Worm (Caenorhabditis elegans) whole organism, late embryonic: ENCODE data around the gene C25H3.11.

Source experiments
- C38D4.7 ChIP-seq: fragments of 200-800 bp; sonication (Bioruptor generic); optimal IDR thresholded peaks from 2 replicates; lab custom pipeline; 2018; ENCODE audit warnings: mild to moderate bottlenecking, missing genetic modification characterization, moderate library complexity, missing compliant biosample characterization
- K09A11.1 ChIP-seq: sonication (generic microtip); optimal IDR thresholded peaks from 2 replicates; lab custom pipeline; 2017; ENCODE audit warnings: antibody characterized with exemption, mild to moderate bottlenecking, missing genetic modification characterization, missing compliant biosample characterization; ENCODE audit not compliant: insufficient read depth
- Y22D7AL.16 ChIP-seq: sonication (generic microtip); optimal IDR thresholded peaks from 2 replicates; lab custom pipeline; 2016; ENCODE audit warnings: missing genetic modification characterization, missing compliant biosample characterization
- ama-1 ChIP-seq: fragments of 150-350 bp; optimal IDR thresholded peaks from 2 replicates; lab custom pipeline; 2014
- ceh-18 ChIP-seq: sonication (generic microtip); optimal IDR thresholded peaks from 2 replicates; lab custom pipeline; 2016; ENCODE audit warnings: missing genetic modification characterization, missing compliant biosample characterization
- ceh-19 ChIP-seq: fragments of 200-800 bp; sonication (Bioruptor generic); optimal IDR thresholded peaks from 2 replicates; lab custom pipeline; 2018; ENCODE audit warnings: mild to moderate bottlenecking, missing genetic modification characterization, missing compliant biosample characterization
- ceh-2 ChIP-seq: sonication (generic microtip); optimal IDR thresholded peaks from 2 replicates; lab custom pipeline; 2016; ENCODE audit warnings: missing genotype, missing genetic modification characterization, missing compliant biosample characterization
- ceh-22 ChIP-seq: sonication (generic microtip); optimal IDR thresholded peaks from 2 replicates; lab custom pipeline; 2017; ENCODE audit warnings: missing biosample characterization, missing genetic modification characterization
- ceh-24 ChIP-seq: sonication (generic microtip); optimal IDR thresholded peaks from 2 replicates; lab custom pipeline; 2016; ENCODE audit warnings: mild to moderate bottlenecking, missing genetic modification characterization, missing compliant biosample characterization
- ceh-30 ChIP-seq: fragments of 150-350 bp; optimal IDR thresholded peaks from 2 replicates; lab custom pipeline; 2014; ENCODE audit warnings: missing biosample characterization, missing genetic modification characterization
- ceh-31 ChIP-seq: sonication (generic microtip); optimal IDR thresholded peaks from 2 replicates; lab custom pipeline; 2016; ENCODE audit warnings: missing genetic modification characterization, missing compliant biosample characterization
- ceh-34 ChIP-seq: sonication (generic microtip); optimal IDR thresholded peaks from 2 replicates; lab custom pipeline; 2016; ENCODE audit warnings: mild to moderate bottlenecking, missing genetic modification characterization, missing compliant biosample characterization
- ceh-48 ChIP-seq: sonication (generic microtip); optimal IDR thresholded peaks from 2 replicates; lab custom pipeline; 2016; ENCODE audit warnings: missing genetic modification characterization, inconsistent platforms, missing compliant biosample characterization
- ceh-9 ChIP-seq: sonication (generic microtip); optimal IDR thresholded peaks from 2 replicates; lab custom pipeline; 2016; ENCODE audit warnings: mild to moderate bottlenecking, missing genetic modification characterization, inconsistent platforms, missing compliant biosample characterization
- elt-2 ChIP-seq: sonication (generic microtip); optimal IDR thresholded peaks from 2 replicates; lab custom pipeline; 2016; ENCODE audit warnings: missing genetic modification reagents, missing genetic modification characterization, missing compliant biosample characterization
- elt-4 ChIP-seq: sonication (generic microtip); optimal IDR thresholded peaks from 2 replicates; lab custom pipeline; 2016; ENCODE audit warnings: missing genetic modification characterization, missing compliant biosample characterization
- eyg-1 ChIP-seq: sonication (generic microtip); optimal IDR thresholded peaks from 2 replicates; lab custom pipeline; 2016; ENCODE audit warnings: missing genotype, missing genetic modification characterization, missing compliant biosample characterization
- fax-1 ChIP-seq: sonication (generic microtip); optimal IDR thresholded peaks from 2 replicates; lab custom pipeline; 2016; ENCODE audit warnings: missing genotype, missing genetic modification characterization, missing compliant biosample characterization
- fkh-10 ChIP-seq: fragments of 150-350 bp; optimal IDR thresholded peaks from 2 replicates; lab custom pipeline; 2014; ENCODE audit warnings: missing biosample characterization, missing genetic modification reagents, missing genetic modification characterization
- gmeb-2 ChIP-seq: sonication (generic microtip); optimal IDR thresholded peaks from 2 replicates; lab custom pipeline; 2016; ENCODE audit warnings: missing genetic modification characterization, inconsistent platforms, missing compliant biosample characterization
- hlh-13 ChIP-seq: fragments of 200-800 bp; sonication (Bioruptor generic); optimal IDR thresholded peaks from 2 replicates; lab custom pipeline; 2018; ENCODE audit warnings: mild to moderate bottlenecking, missing genetic modification characterization, missing compliant biosample characterization
- hlh-6 ChIP-seq: sonication (generic microtip); optimal IDR thresholded peaks from 2 replicates; lab custom pipeline; 2016; ENCODE audit warnings: missing genotype, missing genetic modification characterization, missing compliant biosample characterization
- lin-11 ChIP-seq: fragments of 200-800 bp; sonication (Bioruptor generic); optimal IDR thresholded peaks from 2 replicates; lab custom pipeline; 2018; ENCODE audit warnings: mild to moderate bottlenecking, missing genetic modification characterization, missing compliant biosample characterization
- madf-2 ChIP-seq: sonication (generic microtip); optimal IDR thresholded peaks from 2 replicates; lab custom pipeline; 2017; ENCODE audit warnings: missing genetic modification characterization, missing compliant biosample characterization
- mec-3 ChIP-seq: sonication (generic microtip); optimal IDR thresholded peaks from 2 replicates; lab custom pipeline; 2016; ENCODE audit warnings: borderline replicate concordance, missing genetic modification characterization, missing compliant biosample characterization
- nfya-1 ChIP-seq: sonication (generic microtip); optimal IDR thresholded peaks from 2 replicates; lab custom pipeline; 2017; ENCODE audit warnings: missing genetic modification characterization, mild to moderate bottlenecking, missing compliant biosample characterization, antibody characterized with exemption, moderate library complexity
- nhr-11 ChIP-seq: fragments of 150-350 bp; optimal IDR thresholded peaks from 2 replicates; lab custom pipeline; 2014; ENCODE audit warnings: missing biosample characterization, missing genetic modification characterization
- nhr-232 ChIP-seq: sonication (generic microtip); optimal IDR thresholded peaks from 2 replicates; lab custom pipeline; 2016; ENCODE audit warnings: missing genetic modification characterization, missing compliant biosample characterization
- odd-2 ChIP-seq: sonication (generic microtip); optimal IDR thresholded peaks from 2 replicates; lab custom pipeline; 2017; ENCODE audit warnings: antibody characterized with exemption, mild to moderate bottlenecking, missing genetic modification characterization, missing compliant biosample characterization
- pag-3 ChIP-seq: sonication (generic microtip); optimal IDR thresholded peaks from 2 replicates; lab custom pipeline; 2016; ENCODE audit warnings: missing compliant biosample characterization, missing genetic modification characterization, borderline replicate concordance
- pax-1 ChIP-seq: fragments of 150-350 bp; optimal IDR thresholded peaks from 2 replicates; lab custom pipeline; 2014; ENCODE audit warnings: missing biosample characterization, missing genetic modification characterization
- pha-2 ChIP-seq: sonication (generic microtip); optimal IDR thresholded peaks from 2 replicates; lab custom pipeline; 2017; ENCODE audit warnings: mild to moderate bottlenecking, missing genetic modification characterization, missing compliant biosample characterization
- pha-4 ChIP-seq: fragments of 150-350 bp; optimal IDR thresholded peaks from 2 replicates; lab custom pipeline; 2018; ENCODE audit warnings: missing biosample characterization, missing genetic modification reagents, missing genetic modification characterization
- pros-1 ChIP-seq: fragments of 150-350 bp; optimal IDR thresholded peaks from 2 replicates; lab custom pipeline; 2014; ENCODE audit warnings: missing biosample characterization, missing genetic modification reagents, missing genetic modification characterization
- ref-2 ChIP-seq: sonication (generic microtip); optimal IDR thresholded peaks from 2 replicates; lab custom pipeline; 2016; ENCODE audit warnings: missing genetic modification characterization, missing compliant biosample characterization
- sdc-2 ChIP-seq: sonication (generic microtip); optimal IDR thresholded peaks from 2 replicates; lab custom pipeline; 2016; ENCODE audit warnings: missing genotype, missing genetic modification characterization, missing compliant biosample characterization
- sox-2 ChIP-seq: fragments of 200-800 bp; sonication (Bioruptor generic); IDR thresholded peaks from 2 replicates; pipeline ENCODE4 v1.3.6; 2022; ENCODE audit warnings: missing genetic modification reagents, missing genetic modification characterization, missing compliant biosample characterization
- syd-9 ChIP-seq: sonication (generic microtip); optimal IDR thresholded peaks from 2 replicates; lab custom pipeline; 2016; ENCODE audit warnings: mild to moderate bottlenecking, missing genetic modification characterization, moderate library complexity, missing compliant biosample characterization
- tbx-2 ChIP-seq: sonication (generic microtip); optimal IDR thresholded peaks from 2 replicates; lab custom pipeline; 2016; ENCODE audit warnings: missing genetic modification characterization, missing compliant biosample characterization
- tbx-7 ChIP-seq: sonication (generic microtip); optimal IDR thresholded peaks from 2 replicates; lab custom pipeline; 2016; ENCODE audit warnings: missing genotype, missing genetic modification characterization, missing compliant biosample characterization
- unc-42 ChIP-seq: sonication (generic microtip); optimal IDR thresholded peaks from 2 replicates; lab custom pipeline; 2016; ENCODE audit warnings: missing genotype, missing genetic modification characterization, missing compliant biosample characterization
- unc-86 ChIP-seq: sonication (generic microtip); optimal IDR thresholded peaks from 2 replicates; lab custom pipeline; 2016; ENCODE audit warnings: missing genetic modification characterization, missing compliant biosample characterization

Gene C25H3.11

ce11 chrII:5730343-5731083 is 41.7 kb upstream of the C25H3.11 start, which contains the start of the genes C18A3.7 and C18A3.11:
TSS of gene C18A3.7 (minus strand) at chrII:5730443.
TSS of gene C18A3.11 (plus strand) at chrII:5731033.
- TF ChIP-seq ama-1 (lab: Kevin White, UChicago) (no peak), ceh-34 (tag; lab: Kevin White, UChicago) (no peak), Y22D7AL.16 (no peak), hlh-13 (GFP tag; lab: Kevin White, UChicago) (no peak), lin-11 (tag; lab: Kevin White, UChicago) (no peak), ref-2 (no peak), ceh-22 (tag; lab: Kevin White, UChicago) (no peak)

DNA sequence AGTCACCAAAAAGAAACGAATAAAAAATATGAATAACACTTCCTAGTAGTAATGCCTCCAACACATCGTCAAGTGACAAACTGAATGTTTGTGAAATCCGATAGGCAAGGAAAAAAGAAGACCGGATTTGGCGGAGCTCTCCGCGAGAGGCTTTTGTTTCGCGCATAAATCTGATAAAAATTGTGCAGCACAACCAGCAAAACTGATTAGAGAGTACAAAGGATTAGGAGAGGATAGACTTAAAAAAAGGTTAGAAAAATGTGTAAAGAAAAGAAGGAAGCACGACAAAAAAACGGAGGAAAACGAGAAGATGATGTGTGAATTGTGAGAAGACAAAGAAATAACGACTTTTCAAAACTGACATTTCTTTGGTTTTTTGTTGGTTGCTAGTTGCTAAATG is 38.9 kb upstream of the C25H3.11 start, which contains the start of gene rab-3:
TSS of gene rab-3 (minus strand) at position 147 of the 400 bp plus-strand sequence.
- TF ChIP-seq unc-42 (tag; lab: Kevin White, UChicago) (peak; percentile 78), C38D4.7 (no peak)

ce11 chrII:5725094-5725493 is 36.3 kb upstream of the C25H3.11 start:
- TF ChIP-seq ceh-19: peak; percentile 31
- TF ChIP-seq lin-11 (tag; lab: Kevin White, UChicago): no peak
- TF ChIP-seq nhr-232 (tag; lab: Kevin White, UChicago): no peak
- peak; percentile 22 for TF ChIP-seq ceh-18 (tag; lab: Kevin White, UChicago)
- TF ChIP-seq pros-1 (tag; lab: Kevin White, UChicago): no peak
- peak; percentile 78 for TF ChIP-seq ceh-31 (tag; lab: Kevin White, UChicago)
- TF ChIP-seq tbx-2: peak; percentile 29
- no peak for TF ChIP-seq syd-9
- TF ChIP-seq pha-4 (tag; lab: Kevin White, UChicago): no peak
- TF ChIP-seq pax-1: no peak
- peak; percentile 81 for TF ChIP-seq unc-42 (tag; lab: Kevin White, UChicago)
- TF ChIP-seq ceh-34 (tag; lab: Kevin White, UChicago): no peak
- no peak for TF ChIP-seq unc-86 (tag; lab: Kevin White, UChicago)
- TF ChIP-seq ceh-9 (tag; lab: Kevin White, UChicago): no peak
- peak; percentile 36 for TF ChIP-seq nfya-1 (tag; lab: Kevin White, UChicago)
- TF ChIP-seq fkh-10 (GFP tag; lab: Kevin White, UChicago): no peak
- TF ChIP-seq K09A11.1 (tag; lab: Kevin White, UChicago): no peak
- TF ChIP-seq pha-2: no peak
- TF ChIP-seq eyg-1 (tag; lab: Kevin White, UChicago): no peak
- peak; percentile 76 for TF ChIP-seq ceh-48 (tag; lab: Kevin White, UChicago)
- no peak for TF ChIP-seq fax-1 (tag; lab: Kevin White, UChicago)
- no peak for TF ChIP-seq ceh-24
- TF ChIP-seq madf-2 (tag; lab: Kevin White, UChicago): no peak
- TF ChIP-seq C38D4.7: no peak
- TF ChIP-seq elt-2: no peak
- TF ChIP-seq pag-3 (tag; lab: Kevin White, UChicago): no peak
- TF ChIP-seq tbx-7 (tag; lab: Kevin White, UChicago): no peak
- TF ChIP-seq odd-2 (tag; lab: Kevin White, UChicago): no peak

DNA sequence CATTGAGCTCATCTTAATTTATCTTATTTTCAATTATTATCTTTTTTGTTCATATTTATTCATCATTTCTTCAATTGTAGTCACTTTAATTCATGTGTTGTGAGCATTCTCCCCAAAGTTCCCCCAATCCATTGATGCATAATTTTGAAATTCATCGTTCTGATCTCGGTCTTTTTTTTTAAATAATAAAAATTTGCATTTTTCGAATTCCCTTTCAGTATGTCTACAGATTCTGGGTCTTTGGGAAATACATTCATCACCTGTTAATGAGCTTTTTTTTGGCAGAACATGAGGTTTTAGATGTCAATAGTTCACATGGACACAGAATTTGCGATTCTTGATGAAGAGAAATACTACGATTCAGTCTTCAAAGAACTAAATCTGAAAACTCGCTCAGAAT is 31.0 kb upstream of the C25H3.11 start, which contains the start of gene damt-1:
TSS of gene damt-1 (plus strand) at position 301 of the 400 bp plus-strand sequence.
- TF ChIP-seq madf-2 (tag; lab: Kevin White, UChicago) (no peak), tbx-7 (tag; lab: Kevin White, UChicago) (no peak), ama-1 (lab: Kevin White, UChicago) (no peak), pha-2 (no peak), elt-4 (tag; lab: Kevin White, UChicago) (no peak), mec-3 (tag; lab: Kevin White, UChicago) (no peak), ceh-2 (no peak), sdc-2 (tag; lab: Kevin White, UChicago) (no peak), ceh-30 (tag; lab: Kevin White, UChicago) (no peak), K09A11.1 (tag; lab: Kevin White, UChicago) (no peak), sox-2 (GFP tag; lab: Robert Waterston, UW) (no peak), gmeb-2 (tag; lab: Kevin White, UChicago) (no peak), nhr-11 (tag; lab: Kevin White, UChicago) (no peak), lin-11 (tag; lab: Kevin White, UChicago) (no peak), hlh-6 (tag; lab: Kevin White, UChicago) (no peak), odd-2 (tag; lab: Kevin White, UChicago) (no peak)
